Worm (Caenorhabditis elegans) whole organism, L4 larva: ENCODE results near the gene aexr-1.
A peak's percentile ranks its signal among the peaks of the same experiment; 100 is the strongest.

ENCODE experiments used
- F37D6.2 ChIP-seq: sonication (generic microtip); optimal IDR thresholded peaks from 2 replicates; lab custom pipeline; 2016; ENCODE audit warnings: mild to moderate bottlenecking, missing genetic modification characterization, missing compliant biosample characterization
- ama-1 ChIP-seq: fragments of 150-350 bp; optimal IDR thresholded peaks from 2 replicates; lab custom pipeline; 2014; ENCODE audit warnings: inconsistent platforms, mixed read lengths
- ceh-44 ChIP-seq: fragments of 200-800 bp; sonication (Bioruptor generic); IDR thresholded peaks from 2 replicates; pipeline ENCODE4 v1.3.6; 2022; ENCODE audit warnings: missing genetic modification reagents, missing genetic modification characterization, missing compliant biosample characterization
- ceh-82 ChIP-seq: sonication (generic microtip); optimal IDR thresholded peaks from 2 replicates; lab custom pipeline; 2017; ENCODE audit warnings: missing biosample characterization, missing genetic modification characterization
- dmd-6 ChIP-seq: fragments of 200-800 bp; sonication (Bioruptor generic); IDR thresholded peaks from 2 replicates; pipeline ENCODE4 v1.3.6; 2022; ENCODE audit warnings: missing genetic modification reagents, missing genetic modification characterization, missing compliant biosample characterization
- egl-27 ChIP-seq: sonication (generic microtip); optimal IDR thresholded peaks from 3 replicates; lab custom pipeline; 2017; ENCODE audit warnings: missing biosample characterization, missing genetic modification reagents, missing genetic modification characterization
- jun-1 ChIP-seq: fragments of 150-350 bp; optimal IDR thresholded peaks from 2 replicates; lab custom pipeline; 2014; ENCODE audit warnings: missing biosample characterization, missing genetic modification reagents, missing genetic modification characterization
- lin-13 ChIP-seq: fragments of 150-350 bp; optimal IDR thresholded peaks from 2 replicates; lab custom pipeline; 2014; ENCODE audit warnings: missing biosample characterization, missing genetic modification reagents, missing genetic modification characterization
- lin-39 ChIP-seq: fragments of 150-350 bp; optimal IDR thresholded peaks from 2 replicates; lab custom pipeline; 2014; ENCODE audit warnings: missing biosample characterization, missing genetic modification reagents, missing genetic modification characterization
- nhr-237 ChIP-seq: sonication (generic microtip); optimal IDR thresholded peaks from 2 replicates; lab custom pipeline; 2017; ENCODE audit warnings: missing biosample characterization, missing genetic modification characterization
- nhr-42 ChIP-seq: fragments of 200-800 bp; sonication (Bioruptor generic); IDR thresholded peaks from 2 replicates; pipeline ENCODE4 v1.3.6; 2022; ENCODE audit warnings: missing genetic modification characterization, missing compliant biosample characterization
- snpc-4 ChIP-seq: fragments of 150-350 bp; optimal IDR thresholded peaks from 2 replicates; lab custom pipeline; 2014; ENCODE audit warnings: missing biosample characterization, missing genetic modification characterization
- unc-130 ChIP-seq: sonication (generic microtip); optimal IDR thresholded peaks from 2 replicates; lab custom pipeline; 2016; ENCODE audit warnings: missing genetic modification reagents, missing genetic modification characterization, missing compliant biosample characterization
- unc-39 ChIP-seq: sonication (generic microtip); optimal IDR thresholded peaks from 2 replicates; lab custom pipeline; 2017; ENCODE audit warnings: missing biosample characterization, missing genetic modification characterization

DNA sequence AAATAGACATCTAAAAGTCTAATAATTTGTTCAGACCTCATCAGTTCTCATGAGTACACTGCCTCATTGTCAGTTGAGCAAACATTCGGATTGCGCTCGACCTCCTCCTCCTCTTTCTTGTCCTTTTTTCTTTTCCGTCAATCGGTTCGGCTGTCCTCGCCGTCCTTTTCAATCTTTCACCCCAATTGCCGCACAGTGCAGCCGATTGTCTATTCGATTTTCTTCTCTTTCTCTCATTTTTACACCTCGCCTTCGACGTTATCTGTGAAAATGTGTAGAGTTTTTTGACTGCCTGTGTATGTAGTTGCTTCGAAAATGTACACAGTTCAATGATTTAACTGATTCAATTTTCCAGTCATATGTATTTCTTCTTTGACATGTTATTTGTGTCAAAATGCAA lies 18.1 kb upstream of the aexr-1 start:
- TF ChIP-seq nhr-237 (tag; lab: Kevin White, UChicago) (no peak), unc-130 (no peak), ama-1 (lab: Kevin White, UChicago) (no peak), egl-27 (no peak), jun-1 (tag; lab: Kevin White, UChicago) (no peak), nhr-42 (GFP tag; lab: Robert Waterston, UW) (no peak), lin-39 (no peak), snpc-4 (tag; lab: Kevin White, UChicago) (no peak), unc-39 (tag; lab: Kevin White, UChicago) (no peak), lin-13 (GFP tag; lab: Kevin White, UChicago) (no peak), dmd-6 (GFP tag; lab: Robert Waterston, UW) (peak; percentile 71), ceh-44 (GFP tag; lab: Robert Waterston, UW) (no peak), ceh-82 (tag; lab: Kevin White, UChicago) (no peak), F37D6.2 (tag; lab: Kevin White, UChicago) (no peak)
